Worm (Caenorhabditis elegans): ENCODE results near the gene aqp-11.

Gene aqp-11

DNA sequence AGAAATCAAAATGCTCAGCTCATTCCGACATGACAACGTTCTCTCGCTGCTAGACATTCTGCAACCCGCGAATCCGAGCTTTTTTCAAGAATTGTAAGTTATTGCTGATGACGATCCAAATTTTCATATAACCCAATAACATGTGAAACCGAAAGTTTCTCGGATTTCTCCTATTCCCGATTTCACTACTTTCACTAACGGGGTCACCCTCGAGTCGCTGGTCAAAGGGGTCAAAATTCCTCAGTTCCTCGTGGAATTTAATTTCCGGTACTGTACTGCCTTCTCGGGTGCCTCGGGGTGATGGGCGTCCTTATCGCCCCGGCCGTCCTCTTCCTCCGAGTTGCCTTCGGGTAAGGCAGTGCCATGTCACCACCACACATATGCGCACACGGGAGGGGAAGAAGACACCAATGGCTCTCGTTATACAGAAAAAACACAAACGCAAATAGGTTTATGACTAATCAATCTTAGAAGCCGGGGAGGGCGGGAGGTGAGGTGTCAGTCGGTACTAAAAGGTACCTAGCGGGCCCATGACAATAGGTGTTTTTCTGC is 47.2 kb downstream of the aqp-11 start (continued):
- no peak for TF ChIP-seq B0336.3 (GFP tag; IDR thresholded peaks at IDR 0.05)
- peak; percentile 76 for TF ChIP-seq zfh-2 (GFP tag; conservative IDR thresholded peaks at IDR 0.05)
- TF ChIP-seq sptf-2 (GFP tag; optimal IDR thresholded peaks at IDR 0.05): no peak
- no peak for TF ChIP-seq madf-10 (tag; optimal IDR thresholded peaks at IDR 0.05)
- no peak for TF ChIP-seq snpc-1.1 (tag; optimal IDR thresholded peaks at IDR 0.05; ENCODE audit: insufficient read depth)
- TF ChIP-seq K12H6.12 (tag; optimal IDR thresholded peaks at IDR 0.05): no peak
- TF ChIP-seq hsf-1 (GFP tag; IDR thresholded peaks at IDR 0.05): no peak
- TF ChIP-seq ceh-40 (GFP tag; IDR thresholded peaks at IDR 0.05): no peak
- no peak for TF ChIP-seq nhr-80 (tag; optimal IDR thresholded peaks at IDR 0.05)
- no peak for TF ChIP-seq ztf-18 (tag; optimal IDR thresholded peaks at IDR 0.05)
- TF ChIP-seq T26A5.8 (tag; optimal IDR thresholded peaks at IDR 0.05): no peak
- no peak for TF ChIP-seq nhr-179 (tag; optimal IDR thresholded peaks at IDR 0.05)
- TF ChIP-seq tbp1 (GFP tag; optimal IDR thresholded peaks at IDR 0.05): no peak
- no peak for TF ChIP-seq F10E7.11 (tag; optimal IDR thresholded peaks at IDR 0.05)
- no peak for TF ChIP-seq hlh-12 (tag; optimal IDR thresholded peaks at IDR 0.05)
- no peak for TF ChIP-seq repo-1 (tag; optimal IDR thresholded peaks at IDR 0.05)
- TF ChIP-seq hlh-26 (GFP tag; conservative IDR thresholded peaks at IDR 0.05): no peak
- TF ChIP-seq pha-4 (tag; optimal IDR thresholded peaks at IDR 0.05): no peak
- no peak for TF ChIP-seq cebp-1 (GFP tag; IDR thresholded peaks at IDR 0.05)
- no peak for TF ChIP-seq cebp-1 (tag; optimal IDR thresholded peaks at IDR 0.05)
- TF ChIP-seq xnd-1 (tag; optimal IDR thresholded peaks at IDR 0.05): no peak
- no peak for TF ChIP-seq athp-1 (tag; optimal IDR thresholded peaks at IDR 0.05)
- no peak for TF ChIP-seq tbx-9 (tag; optimal IDR thresholded peaks at IDR 0.05; ENCODE audit: borderline replicate concordance)
- no peak for TF ChIP-seq mel-28 (tag; optimal IDR thresholded peaks at IDR 0.05; ENCODE audit: borderline replicate concordance)
- no peak for TF ChIP-seq T07F8.4 (tag; optimal IDR thresholded peaks at IDR 0.05)
- 0 out of 2 replicates have a peak, but pooled peaks have one; percentile 19 for TF ChIP-seq D2030.7 (GFP tag; IDR thresholded peaks at IDR 0.05)
- no peak for TF ChIP-seq somi-1 (GFP tag; optimal IDR thresholded peaks at IDR 0.05)
- TF ChIP-seq unc-62 (GFP tag; optimal IDR thresholded peaks at IDR 0.05): no peak
- no peak for TF ChIP-seq aptf-2 (GFP tag; conservative IDR thresholded peaks at IDR 0.05)
- TF ChIP-seq ztf-22 (GFP tag; optimal IDR thresholded peaks at IDR 0.05): no peak
- no peak for TF ChIP-seq mcd-1 (GFP tag; IDR thresholded peaks at IDR 0.05)
- peak; percentile 21 for TF ChIP-seq gei-17 (GFP tag; optimal IDR thresholded peaks at IDR 0.05)
- no peak for TF ChIP-seq nhr-90 (tag; optimal IDR thresholded peaks at IDR 0.05)
- TF ChIP-seq B0261.1 (tag; optimal IDR thresholded peaks at IDR 0.05): no peak
- 0 out of 2 replicates have a peak, but pooled peaks have one; percentile 59 for TF ChIP-seq cebp-2 (GFP tag; IDR thresholded peaks at IDR 0.05)
- no peak for TF ChIP-seq akir-1 (GFP tag; optimal IDR thresholded peaks at IDR 0.05)
- TF ChIP-seq ZK185.1 (tag; optimal IDR thresholded peaks at IDR 0.05; ENCODE audit: poor library complexity, severe bottlenecking): peak; percentile 15
- no peak for TF ChIP-seq ets-4 (GFP tag; optimal IDR thresholded peaks at IDR 0.05)
- TF ChIP-seq bed-1 (GFP tag; IDR thresholded peaks at IDR 0.05): no peak

DNA sequence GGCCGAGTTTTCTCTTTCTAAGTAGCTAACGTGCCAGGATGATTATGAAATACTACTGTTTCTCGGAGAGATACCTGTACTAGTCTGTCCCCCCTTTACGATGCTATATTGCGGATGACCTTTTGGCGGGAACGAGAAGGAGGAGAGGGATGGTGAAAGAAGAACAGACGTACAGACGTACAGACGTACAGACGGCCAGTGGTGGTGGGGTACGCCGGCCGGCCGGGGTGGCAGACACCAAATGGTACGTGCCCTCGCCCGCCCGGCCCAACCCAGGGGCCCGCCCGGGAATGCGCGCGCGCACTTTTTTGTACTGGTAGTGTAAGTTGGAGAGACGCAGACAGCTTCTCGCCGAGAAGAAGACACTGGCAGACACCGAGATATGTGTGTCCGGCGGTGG is 48.0 kb downstream of the aqp-11 start:
- TF ChIP-seq F52B5.7 (tag; optimal IDR thresholded peaks at IDR 0.05) (peak; percentile 35), egl-44 (GFP tag; IDR thresholded peaks at IDR 0.05) (no peak), zfh-2 (GFP tag; conservative IDR thresholded peaks at IDR 0.05) (peak; percentile 97), rpc-1 (optimal IDR thresholded peaks at IDR 0.05) (no peak), rpc-1 (tag; optimal IDR thresholded peaks at IDR 0.05) (no peak), F10E7.11 (tag; optimal IDR thresholded peaks at IDR 0.05) (no peak), ceh-91 (GFP tag; IDR thresholded peaks at IDR 0.05) (no peak), Y56A3A.18 (GFP tag; IDR thresholded peaks at IDR 0.05) (no peak), ztf-25 (GFP tag; IDR thresholded peaks at IDR 0.05) (no peak), madf-8 (GFP tag; conservative IDR thresholded peaks at IDR 0.05) (no peak), chd-7 (tag; optimal IDR thresholded peaks at IDR 0.05) (no peak), sdz-38 (tag; optimal IDR thresholded peaks at IDR 0.05) (no peak), lag-1 (GFP tag; IDR thresholded peaks at IDR 0.05) (no peak), F57A8.1 (GFP tag; optimal IDR thresholded peaks at IDR 0.05) (no peak), hmg-1.2 (GFP tag; IDR thresholded peaks at IDR 0.05) (peak; percentile 25; the same call in 1 of the 2 replicates)
